Worm (Caenorhabditis elegans) whole organism, early embryonic: ENCODE data around the gene pqn-51.

ENCODE experiments used
- ama-1 ChIP-seq: fragments of 150-350 bp; optimal IDR thresholded peaks from 2 replicates; lab custom pipeline; 2014
- ceh-36 ChIP-seq: sonication (generic microtip); optimal IDR thresholded peaks from 2 replicates; lab custom pipeline; 2016; ENCODE audit warnings: missing genetic modification characterization, inconsistent platforms, missing compliant biosample characterization
- flt-1 ChIP-seq: fragments of 200-800 bp; sonication (Bioruptor generic); IDR thresholded peaks from 2 replicates; pipeline ENCODE4 v1.3.6; 2022; ENCODE audit warnings: missing genetic modification characterization, missing compliant biosample characterization
- hmg-4 ChIP-seq: fragments of 200-800 bp; sonication (Bioruptor generic); optimal IDR thresholded peaks from 2 replicates; lab custom pipeline; 2018; ENCODE audit warnings: mild to moderate bottlenecking, missing genetic modification characterization, missing compliant biosample characterization
- scrt-1 ChIP-seq: fragments of 200-800 bp; sonication (Bioruptor generic); IDR thresholded peaks from 2 replicates; pipeline ENCODE4 v1.3.6; 2022; ENCODE audit warnings: missing genetic modification characterization, missing compliant biosample characterization
- sea-1 ChIP-seq: fragments of 200-800 bp; sonication (Bioruptor generic); conservative IDR thresholded peaks from 2 replicates; pipeline ENCODE4 v1.3.6; 2022; ENCODE audit warnings: missing genetic modification characterization, missing compliant biosample characterization
- tra-4 ChIP-seq: sonication (generic microtip); optimal IDR thresholded peaks from 2 replicates; lab custom pipeline; 2017; ENCODE audit warnings: missing genetic modification characterization, missing compliant biosample characterization

ce11 chrV:5080853-5081338 is 31.5 kb downstream of the pqn-51 start, which contains the start of gene Y58A7A.3:
- TF ChIP-seq flt-1 (no peak), ama-1 (lab: Kevin White, UChicago) (no peak), tra-4 (tag; lab: Kevin White, UChicago) (no peak), ceh-36 (no peak), scrt-1 (GFP tag; lab: Robert Waterston, UW) (no peak), sea-1 (GFP tag; lab: Robert Waterston, UW) (no peak), hmg-4 (GFP tag; lab: Kevin White, UChicago) (no peak)
